Fruit fly (Drosophila melanogaster): ENCODE data around the gene CG12231.

dm6 chrX:19535394-19535793 lies 3.9 kb upstream of the CG12231 start:
- TF ChIP-seq toe (GFP tag; optimal IDR thresholded peaks at IDR 0.05) (no peak), CG7045 (GFP tag; optimal IDR thresholded peaks at IDR 0.05) (no peak), Clk (GFP tag; optimal IDR thresholded peaks at IDR 0.05) (no peak), kay (GFP tag; ENCODE audit: borderline replicate concordance) (no peak), CG12768 (GFP tag; optimal IDR thresholded peaks at IDR 0.05) (no peak), pad (GFP tag; optimal IDR thresholded peaks at IDR 0.05) (no peak), bab1 (GFP tag; optimal IDR thresholded peaks at IDR 0.05) (no peak), CG7101 (tag; optimal IDR thresholded peaks at IDR 0.05) (no peak), Crg-1 (GFP tag; optimal IDR thresholded peaks at IDR 0.05) (no peak), CG1620 (GFP tag; optimal IDR thresholded peaks at IDR 0.05) (no peak), tj (GFP tag; optimal IDR thresholded peaks at IDR 0.05) (no peak), Hr96 (GFP tag; optimal IDR thresholded peaks at IDR 0.05) (no peak), CG11617 (GFP tag; optimal IDR thresholded peaks at IDR 0.05) (no peak), cnc (optimal IDR thresholded peaks at IDR 0.05) (no peak)
